Worm (Caenorhabditis elegans) whole organism, midembryonic: ENCODE data around the gene Y54G2A.37.
"Not testable (repeated sequence)": the region's sequence is repeated elsewhere in the genome, so short reads cannot be mapped to it uniquely, and the experiment has no call there.

Source experiments
- T22C8.4 ChIP-seq: fragments of 200-800 bp; sonication (Bioruptor generic); IDR thresholded peaks from 2 replicates; pipeline ENCODE4 v1.3.6; 2022; ENCODE audit warnings: missing genetic modification characterization, missing compliant biosample characterization
- cog-1 ChIP-seq: sonication (generic microtip); optimal IDR thresholded peaks from 2 replicates; lab custom pipeline; 2016; ENCODE audit warnings: missing genetic modification characterization, missing compliant biosample characterization
- flt-1 ChIP-seq: fragments of 200-800 bp; sonication (Bioruptor generic); IDR thresholded peaks from 2 replicates; pipeline ENCODE4 v1.3.6; 2022; ENCODE audit warnings: missing genetic modification characterization, missing compliant biosample characterization
- klf-2 ChIP-seq: fragments of 200-800 bp; sonication (Bioruptor generic); conservative IDR thresholded peaks from 2 replicates; pipeline ENCODE4 v1.3.6; 2022; ENCODE audit warnings: missing genetic modification reagents, missing genetic modification characterization, missing compliant biosample characterization
- med-1 ChIP-seq: sonication (generic microtip); optimal IDR thresholded peaks from 2 replicates; lab custom pipeline; 2017; ENCODE audit warnings: missing genetic modification characterization, mild to moderate bottlenecking, missing compliant biosample characterization, antibody characterized with exemption, missing genetic modification reagents; ENCODE audit not compliant: insufficient read depth
- ref-1 ChIP-seq: fragments of 200-800 bp; sonication (Bioruptor generic); conservative IDR thresholded peaks from 2 replicates; pipeline ENCODE4 v1.3.6; 2022; ENCODE audit warnings: missing genetic modification reagents, missing genetic modification characterization, missing compliant biosample characterization
- tab-1 ChIP-seq: fragments of 200-800 bp; sonication (Bioruptor generic); IDR thresholded peaks from 2 replicates; pipeline ENCODE4 v1.3.6; 2022; ENCODE audit warnings: missing genetic modification characterization, missing compliant biosample characterization
- ztf-23 ChIP-seq: fragments of 200-800 bp; sonication (Bioruptor generic); IDR thresholded peaks from 2 replicates; pipeline ENCODE4 v1.3.6; 2022; ENCODE audit warnings: missing genetic modification reagents, missing genetic modification characterization, missing compliant biosample characterization
- ztf-29 ChIP-seq: fragments of 200-800 bp; sonication (Bioruptor generic); IDR thresholded peaks from 2 replicates; pipeline ENCODE4 v1.3.6; 2022; ENCODE audit warnings: missing genetic modification reagents, missing genetic modification characterization, missing compliant biosample characterization

Y54G2A.37 gene

ce11 chrIV:2782793-2783540 is 37.5 kb upstream of the Y54G2A.37 start, which contains the start of gene Y54G2A.12:
TSS of gene Y54G2A.12 (minus strand) at chrIV:2782843.
- no peak for TF ChIP-seq ztf-29 (GFP tag; lab: Robert Waterston, UW)
- no peak for TF ChIP-seq tab-1 (GFP tag; lab: Robert Waterston, UW)
- no peak for TF ChIP-seq ztf-23 (GFP tag; lab: Robert Waterston, UW)
- no peak for TF ChIP-seq flt-1 (GFP tag; lab: Robert Waterston, UW)
- no peak for TF ChIP-seq med-1 (GFP tag; lab: Kevin White, UChicago)
- TF ChIP-seq cog-1 (tag; lab: Kevin White, UChicago), result no peak
- no peak for TF ChIP-seq klf-2 (GFP tag; lab: Robert Waterston, UW)
- no peak for TF ChIP-seq T22C8.4 (GFP tag; lab: Robert Waterston, UW)
- TF ChIP-seq ref-1 (GFP tag; lab: Robert Waterston, UW), result no peak

ce11 chrIV:2785057-2785456 is 35.5 kb upstream of the Y54G2A.37 start:
- TF ChIP-seq T22C8.4 (GFP tag; lab: Robert Waterston, UW), result no peak
- TF ChIP-seq ref-1 (GFP tag; lab: Robert Waterston, UW), result no peak
- no peak for TF ChIP-seq med-1 (GFP tag; lab: Kevin White, UChicago)
- no peak for TF ChIP-seq cog-1 (tag; lab: Kevin White, UChicago)
- no peak for TF ChIP-seq ztf-29 (GFP tag; lab: Robert Waterston, UW)
- TF ChIP-seq klf-2 (GFP tag; lab: Robert Waterston, UW), result no peak
- no peak for TF ChIP-seq flt-1 (GFP tag; lab: Robert Waterston, UW)
- TF ChIP-seq ztf-23 (GFP tag; lab: Robert Waterston, UW), result no peak
- no peak for TF ChIP-seq tab-1 (GFP tag; lab: Robert Waterston, UW)

- TF ChIP-seq med-1 (GFP tag; lab: Kevin White, UChicago); cog-1 (tag; lab: Kevin White, UChicago); flt-1 (GFP tag; lab: Robert Waterston, UW): not testable (repeated sequence)
Measured at ce11 chrIV:2788389-2788788, 32.1 kb upstream of the Y54G2A.37 start, which contains the start of gene atln-1. TSS of gene atln-1 (plus strand) at chrIV:2788689.

- TF ChIP-seq cog-1 (tag; lab: Kevin White, UChicago) (no peak), flt-1 (GFP tag; lab: Robert Waterston, UW) (no peak), ztf-29 (GFP tag; lab: Robert Waterston, UW) (no peak), med-1 (GFP tag; lab: Kevin White, UChicago) (no peak), tab-1 (GFP tag; lab: Robert Waterston, UW) (no peak), klf-2 (GFP tag; lab: Robert Waterston, UW) (no peak), ztf-23 (GFP tag; lab: Robert Waterston, UW) (no peak), ref-1 (GFP tag; lab: Robert Waterston, UW) (no peak), T22C8.4 (GFP tag; lab: Robert Waterston, UW) (no peak)
Measured at ce11 chrIV:2793956-2794355, 26.6 kb upstream of the Y54G2A.37 start.

ce11 chrIV:2798339-2798738 is 22.2 kb upstream of the Y54G2A.37 start, which contains the start of gene Y54G2A.52:
TSS of gene Y54G2A.52 (minus strand) at chrIV:2798686.
- TF ChIP-seq med-1 (GFP tag; lab: Kevin White, UChicago) (no peak), tab-1 (GFP tag; lab: Robert Waterston, UW) (no peak), cog-1 (tag; lab: Kevin White, UChicago) (no peak), ztf-29 (GFP tag; lab: Robert Waterston, UW) (no peak), T22C8.4 (GFP tag; lab: Robert Waterston, UW) (no peak), ztf-23 (GFP tag; lab: Robert Waterston, UW) (no peak), flt-1 (GFP tag; lab: Robert Waterston, UW) (no peak), ref-1 (GFP tag; lab: Robert Waterston, UW) (no peak), klf-2 (GFP tag; lab: Robert Waterston, UW) (no peak)

ce11 chrIV:2799389-2799788 is 21.1 kb upstream of the Y54G2A.37 start, which contains the start of gene Y54G2A.10:
TSS of gene Y54G2A.10 (plus strand) at chrIV:2799689.
- TF ChIP-seq ref-1 (GFP tag; lab: Robert Waterston, UW) (no peak), tab-1 (GFP tag; lab: Robert Waterston, UW) (no peak), ztf-29 (GFP tag; lab: Robert Waterston, UW) (no peak), med-1 (GFP tag; lab: Kevin White, UChicago) (no peak), flt-1 (GFP tag; lab: Robert Waterston, UW) (no peak), ztf-23 (GFP tag; lab: Robert Waterston, UW) (no peak), klf-2 (GFP tag; lab: Robert Waterston, UW) (no peak), cog-1 (tag; lab: Kevin White, UChicago) (no peak), T22C8.4 (GFP tag; lab: Robert Waterston, UW) (no peak)

ce11 chrIV:2799890-2800289 is 20.6 kb upstream of the Y54G2A.37 start:
- TF ChIP-seq med-1 (GFP tag; lab: Kevin White, UChicago), result no peak
- TF ChIP-seq ref-1 (GFP tag; lab: Robert Waterston, UW), result no peak
- no peak for TF ChIP-seq ztf-23 (GFP tag; lab: Robert Waterston, UW)
- no peak for TF ChIP-seq ztf-29 (GFP tag; lab: Robert Waterston, UW)
- no peak for TF ChIP-seq flt-1 (GFP tag; lab: Robert Waterston, UW)
- no peak for TF ChIP-seq tab-1 (GFP tag; lab: Robert Waterston, UW)
- TF ChIP-seq klf-2 (GFP tag; lab: Robert Waterston, UW), result no peak
- no peak for TF ChIP-seq T22C8.4 (GFP tag; lab: Robert Waterston, UW)
- no peak for TF ChIP-seq cog-1 (tag; lab: Kevin White, UChicago)

- TF ChIP-seq cog-1 (tag; lab: Kevin White, UChicago) (no peak), flt-1 (GFP tag; lab: Robert Waterston, UW) (no peak), ztf-23 (GFP tag; lab: Robert Waterston, UW) (peak; percentile 69; the same call in 1 of the 2 replicates), med-1 (GFP tag; lab: Kevin White, UChicago) (no peak), klf-2 (GFP tag; lab: Robert Waterston, UW) (no peak), tab-1 (GFP tag; lab: Robert Waterston, UW) (peak; percentile 69; the same call in 1 of the 2 replicates), ref-1 (GFP tag; lab: Robert Waterston, UW) (no peak), ztf-29 (GFP tag; lab: Robert Waterston, UW) (peak; percentile 55; the same call in 1 of the 2 replicates), T22C8.4 (GFP tag; lab: Robert Waterston, UW) (no peak)
Measured at ce11 chrIV:2801004-2801403, 19.5 kb upstream of the Y54G2A.37 start.
